Worm (Caenorhabditis elegans) whole organism, mixed stage, embryonic: Measurements from ENCODE around the gene K10D2.8.

Experiments
- blmp-1 ChIP-seq: fragments of 150-350 bp; optimal IDR thresholded peaks from 2 replicates; lab custom pipeline; 2014; ENCODE audit warnings: missing biosample characterization, missing genetic modification characterization
- hlh-1 ChIP-seq: fragments of 150-350 bp; optimal IDR thresholded peaks from 2 replicates; lab custom pipeline; 2014; ENCODE audit warnings: missing biosample characterization, missing genetic modification reagents, missing genetic modification characterization
- mep-1 ChIP-seq: fragments of 150-350 bp; optimal IDR thresholded peaks from 2 replicates; lab custom pipeline; 2017; ENCODE audit warnings: missing biosample characterization, missing genetic modification reagents, missing genetic modification characterization, inconsistent platforms
- nhr-28 ChIP-seq: fragments of 150-350 bp; optimal IDR thresholded peaks from 2 replicates; lab custom pipeline; 2014; ENCODE audit warnings: missing biosample characterization, missing genetic modification characterization
- unc-120 ChIP-seq: sonication (generic microtip); optimal IDR thresholded peaks from 2 replicates; lab custom pipeline; 2017; ENCODE audit warnings: missing genetic modification characterization, missing compliant biosample characterization; ENCODE audit not compliant: poor library complexity, severe bottlenecking
- unc-39 ChIP-seq: fragments of 150-350 bp; optimal IDR thresholded peaks from 2 replicates; lab custom pipeline; 2014; ENCODE audit warnings: missing biosample characterization, missing genetic modification characterization
- unc-62 ChIP-seq: fragments of 150-350 bp; optimal IDR thresholded peaks from 2 replicates; lab custom pipeline; 2014; ENCODE audit warnings: missing biosample characterization, missing genetic modification reagents, missing genetic modification characterization
- zip-8 ChIP-seq: fragments of 150-350 bp; optimal IDR thresholded peaks from 2 replicates; lab custom pipeline; 2014; ENCODE audit warnings: missing biosample characterization, missing genetic modification characterization
- ztf-11 ChIP-seq: fragments of 150-350 bp; optimal IDR thresholded peaks from 2 replicates; lab custom pipeline; 2014; ENCODE audit warnings: missing biosample characterization, missing genetic modification characterization

- TF ChIP-seq unc-120 (tag; lab: Kevin White, UChicago) (no peak), blmp-1 (no peak), unc-39 (tag; lab: Kevin White, UChicago) (no peak), hlh-1 (tag; lab: Kevin White, UChicago) (no peak), zip-8 (no peak), ztf-11 (tag; lab: Kevin White, UChicago) (no peak), nhr-28 (tag; lab: Kevin White, UChicago) (no peak), mep-1 (tag; lab: Kevin White, UChicago) (no peak), unc-62 (GFP tag; lab: Kevin White, UChicago) (no peak)
Observed at ce11 chrIII:5233140-5233539, 44.6 kb downstream of the K10D2.8 start.
